Worm (Caenorhabditis elegans) whole organism, young adult: Measurements from ENCODE around the gene pig-1.

Source experiments
- B0336.3 ChIP-seq: fragments of 200-800 bp; sonication (Bioruptor generic); IDR thresholded peaks from 2 replicates; pipeline ENCODE4 v1.3.6; 2022; ENCODE audit warnings: missing genetic modification characterization, missing compliant biosample characterization
- F33H1.4 ChIP-seq: fragments of 200-800 bp; sonication (Bioruptor generic); IDR thresholded peaks from 2 replicates; pipeline ENCODE4 v1.3.6; 2022; ENCODE audit warnings: missing genetic modification reagents, missing genetic modification characterization, missing compliant biosample characterization
- F37B4.10 ChIP-seq: fragments of 200-800 bp; sonication (Bioruptor generic); IDR thresholded peaks from 2 replicates; pipeline ENCODE4 v1.3.6; 2022; ENCODE audit warnings: missing genetic modification characterization, missing compliant biosample characterization
- F39B2.1 ChIP-seq: fragments of 200-800 bp; sonication (Bioruptor generic); IDR thresholded peaks from 2 replicates; pipeline ENCODE4 v1.3.6; 2022; ENCODE audit warnings: missing genetic modification reagents, missing genetic modification characterization, missing compliant biosample characterization
- F49E8.2 ChIP-seq: sonication (generic microtip); optimal IDR thresholded peaks from 3 replicates; lab custom pipeline; 2017; ENCODE audit warnings: missing genetic modification characterization, mild to moderate bottlenecking, missing compliant biosample characterization, antibody characterized with exemption, moderate library complexity; ENCODE audit not compliant: insufficient read depth
- K12H6.12 ChIP-seq: fragments of 200-800 bp; sonication (Bioruptor generic); optimal IDR thresholded peaks from 2 replicates; lab custom pipeline; 2018; ENCODE audit warnings: mild to moderate bottlenecking, missing genetic modification characterization, missing compliant biosample characterization
- T07F8.4 ChIP-seq: sonication (generic microtip); optimal IDR thresholded peaks from 2 replicates; lab custom pipeline; 2016; ENCODE audit warnings: mild to moderate bottlenecking, missing genetic modification characterization, moderate library complexity, missing compliant biosample characterization
- Y79H2A.3 ChIP-seq: fragments of 200-800 bp; sonication (Bioruptor generic); conservative IDR thresholded peaks from 2 replicates; pipeline ENCODE4 v1.3.6; 2022; ENCODE audit warnings: missing genetic modification reagents, missing genetic modification characterization, missing compliant biosample characterization
- Y95B8A.8 ChIP-seq: fragments of 200-800 bp; sonication (Bioruptor generic); IDR thresholded peaks from 2 replicates; pipeline ENCODE4 v1.3.6; 2022; ENCODE audit warnings: missing genetic modification reagents, missing genetic modification characterization, missing compliant biosample characterization
- ZK185.1 ChIP-seq: sonication (generic microtip); optimal IDR thresholded peaks from 2 replicates; lab custom pipeline; 2016; ENCODE audit warnings: mild to moderate bottlenecking, missing genetic modification characterization, missing compliant biosample characterization; ENCODE audit not compliant: poor library complexity, severe bottlenecking
- ama-1 ChIP-seq, 3 experiments: fragments of 150-350 bp in 1 of 3; sonication (generic microtip) in 2 of 3; optimal IDR thresholded peaks; 2 replicates each; lab custom pipeline; 2014 to 2018; ENCODE audit warnings: missing biosample characterization in 2 of 3, missing genetic modification characterization in 2 of 3, missing genetic modification reagents in 2 of 3
- bed-2 ChIP-seq: fragments of 200-800 bp; sonication (Bioruptor generic); IDR thresholded peaks from 2 replicates; pipeline ENCODE4 v1.3.6; 2022; ENCODE audit warnings: missing genetic modification reagents, missing genetic modification characterization, missing compliant biosample characterization
- ceh-40 ChIP-seq: fragments of 200-800 bp; sonication (Bioruptor generic); IDR thresholded peaks from 2 replicates; pipeline ENCODE4 v1.3.6; 2022; ENCODE audit warnings: missing genetic modification characterization, missing compliant biosample characterization
- die-1 ChIP-seq: sonication (generic microtip); optimal IDR thresholded peaks from 2 replicates; lab custom pipeline; 2016; ENCODE audit warnings: missing genotype, mild to moderate bottlenecking, missing genetic modification characterization, missing compliant biosample characterization
- egrh-3 ChIP-seq: fragments of 200-800 bp; sonication (Bioruptor generic); IDR thresholded peaks from 2 replicates; pipeline ENCODE4 v1.3.6; 2022; ENCODE audit warnings: missing genetic modification reagents, missing genetic modification characterization, missing compliant biosample characterization
- ets-4 ChIP-seq: fragments of 200-800 bp; sonication (Bioruptor generic); optimal IDR thresholded peaks from 2 replicates; lab custom pipeline; 2018; ENCODE audit warnings: mild to moderate bottlenecking, missing genetic modification characterization, missing compliant biosample characterization
- fkh-3 ChIP-seq: sonication (generic microtip); optimal IDR thresholded peaks from 2 replicates; lab custom pipeline; 2016; ENCODE audit warnings: mild to moderate bottlenecking, missing genetic modification characterization, missing compliant biosample characterization
- hmg-20 ChIP-seq: fragments of 200-800 bp; sonication (Bioruptor generic); IDR thresholded peaks from 2 replicates; pipeline ENCODE4 v1.3.6; 2022; ENCODE audit warnings: missing genetic modification reagents, missing genetic modification characterization, missing compliant biosample characterization
- let-607 ChIP-seq, 2 experiments: fragments of 200-800 bp in 1 of 2; sonication (Bioruptor generic) in 1 of 2; sonication (generic microtip) in 1 of 2; optimal IDR thresholded peaks; 2 replicates each; lab custom pipeline; 2016 to 2018; ENCODE audit warnings: mild to moderate bottlenecking in 2 of 2, missing compliant biosample characterization in 2 of 2, missing genetic modification characterization in 2 of 2, moderate library complexity in 2 of 2, missing genotype in 1 of 2
- lin-26 ChIP-seq: fragments of 200-800 bp; sonication (Bioruptor generic); IDR thresholded peaks from 2 replicates; pipeline ENCODE4 v1.3.6; 2022; ENCODE audit warnings: missing genetic modification reagents, missing genetic modification characterization, missing compliant biosample characterization
- madf-8 ChIP-seq: fragments of 200-800 bp; sonication (Bioruptor generic); conservative IDR thresholded peaks from 2 replicates; pipeline ENCODE4 v1.3.6; 2022; ENCODE audit warnings: missing genetic modification reagents, missing genetic modification characterization, missing compliant biosample characterization
- mxl-1 ChIP-seq: sonication (generic microtip); optimal IDR thresholded peaks from 2 replicates; lab custom pipeline; 2016; ENCODE audit warnings: missing genetic modification characterization, missing compliant biosample characterization
- nfya-2 ChIP-seq: fragments of 200-800 bp; sonication (Bioruptor generic); IDR thresholded peaks from 2 replicates; pipeline ENCODE4 v1.3.6; 2022; ENCODE audit warnings: missing genetic modification reagents, missing genetic modification characterization, missing compliant biosample characterization
- nhr-80 ChIP-seq: sonication (generic microtip); optimal IDR thresholded peaks from 2 replicates; lab custom pipeline; 2016; ENCODE audit warnings: missing genetic modification characterization, missing compliant biosample characterization
- pha-4 ChIP-seq: fragments of 150-350 bp; sonication (generic microtip); optimal IDR thresholded peaks from 2 replicates; lab custom pipeline; 2014; ENCODE audit warnings: missing biosample characterization, missing genetic modification reagents, missing genetic modification characterization
- snpc-1.1 ChIP-seq: sonication (generic microtip); optimal IDR thresholded peaks from 2 replicates; lab custom pipeline; 2017; ENCODE audit warnings: missing genetic modification characterization, mild to moderate bottlenecking, missing compliant biosample characterization, antibody characterized with exemption, moderate library complexity, missing genotype, missing genetic modification reagents; ENCODE audit not compliant: insufficient read depth
- somi-1 ChIP-seq: fragments of 200-800 bp; sonication (Bioruptor generic); optimal IDR thresholded peaks from 2 replicates; lab custom pipeline; 2018; ENCODE audit warnings: mild to moderate bottlenecking, missing genetic modification characterization, missing compliant biosample characterization
- sptf-2 ChIP-seq: fragments of 200-800 bp; sonication (Bioruptor generic); optimal IDR thresholded peaks from 2 replicates; lab custom pipeline; 2018; ENCODE audit warnings: mild to moderate bottlenecking, missing genetic modification characterization, missing compliant biosample characterization
- tlf-1 ChIP-seq: fragments of 200-800 bp; sonication (Bioruptor generic); optimal IDR thresholded peaks from 2 replicates; lab custom pipeline; 2018; ENCODE audit warnings: mild to moderate bottlenecking, missing genetic modification characterization, missing compliant biosample characterization
- unc-130 ChIP-seq: sonication (generic microtip); optimal IDR thresholded peaks from 2 replicates; lab custom pipeline; 2016; ENCODE audit warnings: missing genetic modification reagents, missing genetic modification characterization, missing compliant biosample characterization
- zfh-2 ChIP-seq: fragments of 200-800 bp; sonication (Bioruptor generic); conservative IDR thresholded peaks from 2 replicates; pipeline ENCODE4 v1.3.6; 2022; ENCODE audit warnings: missing genetic modification reagents, missing genetic modification characterization, missing compliant biosample characterization
- ztf-22 ChIP-seq: fragments of 200-800 bp; sonication (Bioruptor generic); optimal IDR thresholded peaks from 2 replicates; lab custom pipeline; 2018; ENCODE audit warnings: mild to moderate bottlenecking, missing genetic modification characterization, moderate library complexity, missing compliant biosample characterization
- ztf-25 ChIP-seq: fragments of 200-800 bp; sonication (Bioruptor generic); IDR thresholded peaks from 2 replicates; pipeline ENCODE4 v1.3.6; 2022; ENCODE audit warnings: missing genetic modification reagents, missing genetic modification characterization, missing compliant biosample characterization
- ztf-28 ChIP-seq: fragments of 200-800 bp; sonication (Bioruptor generic); IDR thresholded peaks from 2 replicates; pipeline ENCODE4 v1.3.6; 2022; ENCODE audit warnings: missing genetic modification reagents, missing genetic modification characterization, missing compliant biosample characterization
- ztf-6 ChIP-seq: fragments of 200-800 bp; sonication (Bioruptor generic); IDR thresholded peaks from 2 replicates; pipeline ENCODE4 v1.3.6; 2022; ENCODE audit warnings: missing genetic modification reagents, missing genetic modification characterization, missing compliant biosample characterization

The pig-1 gene

ce11 chrIV:558735-559284, 39.6 kb upstream of the pig-1 start, which contains the start of gene efn-4:
efn-4 (plus strand) TSS chrIV:559234.
- TF ChIP-seq unc-130 (GFP tag; lab: Kevin White, UChicago) (no peak), bed-2 (GFP tag; lab: Robert Waterston, UW) (no peak), zfh-2 (peak; percentile 69), egrh-3 (peak; percentile 31; the same call in 1 of the 2 replicates)

ce11 chrIV:554005-554404, 34.7 kb upstream of the pig-1 start:
- TF ChIP-seq K12H6.12 (no peak), ztf-6 (GFP tag; lab: Robert Waterston, UW) (no peak)

- TF ChIP-seq tlf-1 (GFP tag; lab: Kevin White, UChicago) (no peak), F49E8.2 (tag; lab: Kevin White, UChicago) (no peak), ztf-22 (GFP tag; lab: Kevin White, UChicago) (peak; percentile 66), sptf-2 (GFP tag; lab: Kevin White, UChicago) (no peak), F33H1.4 (GFP tag; lab: Robert Waterston, UW) (no peak), nhr-80 (tag; lab: Kevin White, UChicago) (peak; percentile 93), ceh-40 (GFP tag; lab: Robert Waterston, UW) (no peak), ets-4 (GFP tag; lab: Kevin White, UChicago) (peak; percentile 83), F39B2.1 (GFP tag; lab: Robert Waterston, UW) (no peak), lin-26 (GFP tag; lab: Robert Waterston, UW) (no peak), Y79H2A.3 (GFP tag; lab: Robert Waterston, UW) (no peak), snpc-1.1 (no peak), Y95B8A.8 (GFP tag; lab: Robert Waterston, UW) (no peak), nfya-2 (GFP tag; lab: Robert Waterston, UW) (no peak), fkh-3 (no peak), hmg-20 (GFP tag; lab: Robert Waterston, UW) (no peak), pha-4 (no peak), ztf-28 (GFP tag; lab: Robert Waterston, UW) (no peak), ZK185.1 (tag; lab: Kevin White, UChicago) (no peak), egrh-3 (no peak), let-607 (tag; optimal IDR thresholded peaks at IDR 0.05; lab: Kevin White, UChicago) (peak in 1 of 2 experiments; percentile 4), B0336.3 (GFP tag; lab: Robert Waterston, UW) (no peak), ztf-25 (GFP tag; lab: Robert Waterston, UW) (no peak), F37B4.10 (GFP tag; lab: Robert Waterston, UW) (no peak), madf-8 (no peak)
- TF ChIP-seq, all 124 proteins: peak for 4
These were observed 32.7 kb upstream of the pig-1 start for ce11 chrIV:551923-552322.

ce11 chrIV:548000-548399, 28.7 kb upstream of the pig-1 start, which contains the start of gene F56A11.4:
F56A11.4 (plus strand) TSS chrIV:548300.
- TF ChIP-seq mxl-1 (tag; lab: Kevin White, UChicago) (no peak), somi-1 (GFP tag; lab: Kevin White, UChicago) (no peak), die-1 (no peak), lin-26 (GFP tag; lab: Robert Waterston, UW) (no peak), ama-1 (optimal IDR thresholded peaks at IDR 0.05; lab: Kevin White, UChicago) (no peak), ama-1 (GFP tag; optimal IDR thresholded peaks at IDR 0.05; lab: Kevin White, UChicago) (no peak), T07F8.4 (tag; lab: Kevin White, UChicago) (no peak), hmg-20 (GFP tag; lab: Robert Waterston, UW) (no peak)
- TF ChIP-seq, all 124 proteins: peak for 0
